Fruit fly (Drosophila melanogaster): ENCODE data around the gene Prim1.

Gene Prim1

dm6 chr3L:8318916-8319506, 21.1 kb upstream of the Prim1 start, which contains the start of gene CG43059:
Gene CG43059, minus strand, starts transcription at chr3L:8318966.
- no peak for TF ChIP-seq CG9948 (tag; optimal IDR thresholded peaks at IDR 0.05)
- TF ChIP-seq rn (GFP tag; IDR thresholded peaks at IDR 0.05), result peak; percentile 82
- TF ChIP-seq Pif1A (GFP tag; optimal IDR thresholded peaks at IDR 0.05), result peak; percentile 38
- TF ChIP-seq CG8301 (tag; optimal IDR thresholded peaks at IDR 0.05), result peak; percentile 88
- no peak for TF ChIP-seq CG8159 (tag; optimal IDR thresholded peaks at IDR 0.05)
- peak; percentile 92 for TF ChIP-seq Ets98B (GFP tag; IDR thresholded peaks at IDR 0.05)
- TF ChIP-seq CG12605 (GFP tag; IDR thresholded peaks at IDR 0.05), result peak; percentile 82
- no peak for TF ChIP-seq EcR (GFP tag; optimal IDR thresholded peaks at IDR 0.05)
- TF ChIP-seq CG17806 (tag; optimal IDR thresholded peaks at IDR 0.05), result no peak
- TF ChIP-seq CG32121 (GFP tag; IDR thresholded peaks at IDR 0.05), result peak; percentile 93
- TF ChIP-seq CG13204 (GFP tag; optimal IDR thresholded peaks at IDR 0.05), result no peak
- peak; percentile 56; the same call in 1 of the 2 replicates for TF ChIP-seq CG10348 (GFP tag; IDR thresholded peaks at IDR 0.05)
- TF ChIP-seq fd96Ca (GFP tag; IDR thresholded peaks at IDR 0.05), result peak; percentile 87
- no peak for TF ChIP-seq gl (tag; optimal IDR thresholded peaks at IDR 0.05)
- no peak for TF ChIP-seq Pif1B (GFP tag; optimal IDR thresholded peaks at IDR 0.05)
- no peak for TF ChIP-seq D1 (tag; optimal IDR thresholded peaks at IDR 0.05)
- no peak for TF ChIP-seq Snoo (tag; optimal IDR thresholded peaks at IDR 0.05)
- TF ChIP-seq CG34367 (tag; optimal IDR thresholded peaks at IDR 0.05), result no peak
- no peak for TF ChIP-seq CG15710 (tag; optimal IDR thresholded peaks at IDR 0.05)
- peak; percentile 91 for TF ChIP-seq CG4496 (GFP tag; IDR thresholded peaks at IDR 0.05)
- TF ChIP-seq CG14655 (GFP tag; optimal IDR thresholded peaks at IDR 0.05), result peak; percentile 82

DNA sequence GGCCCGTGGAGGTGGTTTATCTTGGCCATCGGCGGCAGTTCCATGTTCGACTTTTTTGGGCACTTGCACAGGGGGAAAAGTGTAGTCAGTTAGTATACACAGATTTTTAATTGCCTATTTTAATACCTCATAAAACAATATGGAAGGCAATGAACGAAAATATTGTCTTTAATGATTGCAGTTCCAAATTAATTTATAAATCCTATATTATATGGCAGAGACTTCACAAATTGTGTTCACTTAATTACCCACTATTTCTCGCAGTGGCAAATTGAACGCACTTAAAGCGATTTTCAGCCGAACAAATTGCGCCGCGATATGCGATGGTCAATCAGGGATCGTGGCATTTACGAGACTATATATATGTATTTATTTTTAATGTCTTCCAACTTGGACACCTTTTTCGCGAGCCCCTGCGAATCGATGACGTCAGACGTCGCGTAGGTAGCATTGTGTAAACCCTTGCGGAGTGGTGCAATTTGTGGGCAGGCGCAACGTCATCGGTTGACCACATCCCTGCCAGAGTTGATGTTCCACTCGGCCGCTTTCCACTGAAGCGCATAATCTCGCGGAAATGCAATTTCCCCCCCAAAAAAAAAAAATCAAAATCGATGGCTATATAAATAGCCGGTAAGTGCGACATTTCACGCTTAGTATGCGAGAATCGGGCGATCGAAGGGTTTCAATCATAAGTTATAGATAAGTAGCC, 19.9 kb upstream of the Prim1 start, which contains the start of gene CG13670:
Gene CG13670, plus strand, starts transcription at position 659 of the 709 bp plus-strand sequence.
- TF ChIP-seq CG32121 (GFP tag; IDR thresholded peaks at IDR 0.05), result peak; percentile 56; the same call in 1 of the 2 replicates
- TF ChIP-seq Pif1A (GFP tag; optimal IDR thresholded peaks at IDR 0.05), result peak; percentile 16
- no peak for TF ChIP-seq Snoo (tag; optimal IDR thresholded peaks at IDR 0.05)
- TF ChIP-seq CG13204 (GFP tag; optimal IDR thresholded peaks at IDR 0.05), result no peak
- TF ChIP-seq CG8301 (tag; optimal IDR thresholded peaks at IDR 0.05), result peak; percentile 4
- peak; percentile 60 for TF ChIP-seq Ets98B (GFP tag; IDR thresholded peaks at IDR 0.05)

DNA sequence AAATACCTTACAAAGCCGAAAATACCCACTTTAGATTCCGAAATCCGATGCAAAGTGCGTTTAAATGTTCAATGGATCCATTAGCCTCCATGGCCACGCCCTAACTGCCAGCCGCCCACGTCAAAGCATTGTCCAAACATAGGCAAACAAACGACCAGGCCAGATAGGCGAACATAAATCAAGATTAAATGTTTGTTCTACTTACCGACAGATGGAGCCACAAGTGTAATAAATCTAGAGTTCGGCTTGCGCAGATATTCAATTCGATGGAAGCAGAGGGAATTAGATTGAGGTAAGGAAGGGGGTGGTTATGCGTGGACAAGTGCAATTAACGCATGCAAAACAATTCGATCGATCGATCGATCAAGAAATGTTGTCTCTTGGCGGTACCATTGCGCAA, 16.3 kb upstream of the Prim1 start:
- TF ChIP-seq CG15710 (tag; optimal IDR thresholded peaks at IDR 0.05), result no peak
- TF ChIP-seq fd96Ca (GFP tag; IDR thresholded peaks at IDR 0.05), result no peak
- no peak for TF ChIP-seq CG8159 (tag; optimal IDR thresholded peaks at IDR 0.05)
- TF ChIP-seq CG4496 (GFP tag; IDR thresholded peaks at IDR 0.05), result no peak
- no peak for TF ChIP-seq CG9948 (tag; optimal IDR thresholded peaks at IDR 0.05)
- TF ChIP-seq CG13204 (GFP tag; optimal IDR thresholded peaks at IDR 0.05), result no peak
- no peak for TF ChIP-seq CG34367 (tag; optimal IDR thresholded peaks at IDR 0.05)
- no peak for TF ChIP-seq CG14655 (GFP tag; optimal IDR thresholded peaks at IDR 0.05)
- TF ChIP-seq Ets98B (GFP tag; IDR thresholded peaks at IDR 0.05), result no peak
- no peak for TF ChIP-seq Pif1A (GFP tag; optimal IDR thresholded peaks at IDR 0.05)
- TF ChIP-seq CG12605 (GFP tag; IDR thresholded peaks at IDR 0.05), result no peak
- TF ChIP-seq CG32121 (GFP tag; IDR thresholded peaks at IDR 0.05), result no peak

DNA sequence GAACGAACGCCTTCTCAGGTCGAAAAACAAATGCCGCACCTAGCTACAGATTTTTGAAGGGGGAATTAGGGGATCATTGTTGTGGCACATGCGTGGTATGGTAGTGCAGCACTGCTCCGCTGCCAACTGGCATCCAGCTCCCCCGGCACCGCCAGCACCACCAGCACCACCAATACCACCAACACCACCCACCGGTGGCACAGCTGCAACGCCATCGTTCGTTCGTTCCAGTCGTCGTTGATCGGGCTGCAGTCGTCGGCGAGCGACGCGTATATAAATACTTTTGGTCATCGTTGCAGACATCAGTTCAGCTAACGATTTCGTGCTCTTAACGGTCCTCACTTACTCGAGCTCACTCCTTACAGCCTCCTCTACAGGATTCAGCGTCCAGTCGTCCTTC, 14.6 kb upstream of the Prim1 start, which contains the start of gene CG34461:
Gene CG34461, plus strand, starts transcription at position 301 of the 400 bp plus-strand sequence.
- TF ChIP-seq CG10348 (GFP tag; IDR thresholded peaks at IDR 0.05) (no peak), Pif1B (GFP tag; optimal IDR thresholded peaks at IDR 0.05) (no peak), CG4496 (GFP tag; IDR thresholded peaks at IDR 0.05) (0 out of 3 replicates have a peak, but pooled peaks have one; percentile 45), CG15710 (tag; optimal IDR thresholded peaks at IDR 0.05) (no peak), CG8159 (tag; optimal IDR thresholded peaks at IDR 0.05) (no peak)

DNA sequence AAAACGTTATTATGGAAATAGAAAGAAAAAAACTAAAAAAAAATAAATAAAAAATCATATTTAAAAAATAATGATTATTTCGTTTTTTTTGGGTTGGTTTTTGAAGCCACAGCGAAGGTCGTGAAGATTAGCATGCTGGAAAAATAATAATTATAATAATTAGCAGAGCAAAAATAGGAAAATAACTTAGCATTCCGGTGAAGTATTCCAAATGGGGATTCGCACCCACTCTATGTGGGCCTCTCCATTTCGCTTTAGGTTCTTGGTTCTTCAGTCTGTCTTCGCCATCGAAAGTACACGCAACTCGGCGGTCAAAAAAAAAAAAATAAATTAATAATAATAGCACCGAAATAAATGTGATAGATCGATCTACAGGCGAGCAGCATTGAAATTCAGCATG, 11.8 kb upstream of the Prim1 start, which contains the start of gene CG34462:
Gene CG34462, plus strand, starts transcription at position 301 of the 400 bp plus-strand sequence.
- no peak for TF ChIP-seq CG17806 (tag; optimal IDR thresholded peaks at IDR 0.05)
- TF ChIP-seq Pif1B (GFP tag; optimal IDR thresholded peaks at IDR 0.05), result no peak
- no peak for TF ChIP-seq Ets98B (GFP tag; IDR thresholded peaks at IDR 0.05)
- no peak for TF ChIP-seq EcR (GFP tag; optimal IDR thresholded peaks at IDR 0.05)
- no peak for TF ChIP-seq CG13204 (GFP tag; optimal IDR thresholded peaks at IDR 0.05)
- TF ChIP-seq CG14655 (GFP tag; optimal IDR thresholded peaks at IDR 0.05), result no peak
- no peak for TF ChIP-seq CG8301 (tag; optimal IDR thresholded peaks at IDR 0.05)
- no peak for TF ChIP-seq Pif1A (GFP tag; optimal IDR thresholded peaks at IDR 0.05)
- no peak for TF ChIP-seq CG15710 (tag; optimal IDR thresholded peaks at IDR 0.05)
- TF ChIP-seq CG34367 (tag; optimal IDR thresholded peaks at IDR 0.05), result no peak
- TF ChIP-seq CG8159 (tag; optimal IDR thresholded peaks at IDR 0.05), result no peak
- no peak for TF ChIP-seq CG9948 (tag; optimal IDR thresholded peaks at IDR 0.05)
- TF ChIP-seq rn (GFP tag; IDR thresholded peaks at IDR 0.05), result no peak
- no peak for TF ChIP-seq Snoo (tag; optimal IDR thresholded peaks at IDR 0.05)

- TF ChIP-seq D1 (tag; optimal IDR thresholded peaks at IDR 0.05) (peak; percentile 14), CG8159 (tag; optimal IDR thresholded peaks at IDR 0.05) (no peak), Pif1A (GFP tag; optimal IDR thresholded peaks at IDR 0.05) (no peak)
Measured at dm6 chr3L:8329005-8329404, 11.1 kb upstream of the Prim1 start.
